Worm (Caenorhabditis elegans) whole organism, young adult: Measurements from ENCODE around the gene C09F5.1.
A peak's percentile ranks its signal among the peaks of the same experiment; 100 is the strongest.

Experiments
- B0035.1 ChIP-seq: sonication (generic microtip); optimal IDR thresholded peaks from 2 replicates; lab custom pipeline; 2016; ENCODE audit warnings: missing genetic modification characterization, mild to moderate bottlenecking, missing compliant biosample characterization, missing genotype, missing genetic modification reagents
- C06A6.2 ChIP-seq: fragments of 200-800 bp; sonication (Bioruptor generic); conservative IDR thresholded peaks from 2 replicates; pipeline ENCODE4 v1.3.6; 2022; ENCODE audit warnings: missing genetic modification characterization, missing compliant biosample characterization
- F23B12.7 ChIP-seq: sonication (generic microtip); optimal IDR thresholded peaks from 2 replicates; lab custom pipeline; 2017; ENCODE audit warnings: missing genetic modification characterization, mild to moderate bottlenecking, missing compliant biosample characterization, antibody characterized with exemption, moderate library complexity; ENCODE audit not compliant: insufficient read depth
- F57A8.1 ChIP-seq: fragments of 200-800 bp; sonication (Bioruptor generic); optimal IDR thresholded peaks from 2 replicates; lab custom pipeline; 2018; ENCODE audit warnings: mild to moderate bottlenecking, missing genetic modification characterization, moderate library complexity, missing compliant biosample characterization
- T07F8.4 ChIP-seq: sonication (generic microtip); optimal IDR thresholded peaks from 2 replicates; lab custom pipeline; 2016; ENCODE audit warnings: mild to moderate bottlenecking, missing genetic modification characterization, moderate library complexity, missing compliant biosample characterization
- Y53G8AR.9 ChIP-seq: fragments of 200-800 bp; sonication (Bioruptor generic); conservative IDR thresholded peaks from 2 replicates; pipeline ENCODE4 v1.3.6; 2022; ENCODE audit warnings: missing genetic modification reagents, missing genetic modification characterization, missing compliant biosample characterization
- Y67H2A.10 ChIP-seq: fragments of 200-800 bp; sonication (Bioruptor generic); conservative IDR thresholded peaks from 2 replicates; pipeline ENCODE4 v1.3.6; 2022; ENCODE audit warnings: missing genetic modification reagents, missing genetic modification characterization, missing compliant biosample characterization
- ccch-3 ChIP-seq: fragments of 200-800 bp; sonication (Bioruptor generic); optimal IDR thresholded peaks from 2 replicates; lab custom pipeline; 2018; ENCODE audit warnings: mild to moderate bottlenecking, missing genetic modification characterization, missing compliant biosample characterization
- cebp-2 ChIP-seq: fragments of 200-800 bp; sonication (Bioruptor generic); IDR thresholded peaks from 2 replicates; pipeline ENCODE4 v1.3.6; 2022; ENCODE audit warnings: missing genetic modification characterization, missing compliant biosample characterization
- ceh-58 ChIP-seq: fragments of 200-800 bp; sonication (Bioruptor generic); IDR thresholded peaks from 2 replicates; pipeline ENCODE4 v1.3.6; 2022; ENCODE audit warnings: missing genetic modification characterization, missing compliant biosample characterization
- dpff-1 ChIP-seq: sonication (generic microtip); optimal IDR thresholded peaks from 2 replicates; lab custom pipeline; 2017; ENCODE audit warnings: mild to moderate bottlenecking, missing genetic modification characterization, missing compliant biosample characterization
- dpl-1 ChIP-seq: fragments of 150-350 bp; optimal IDR thresholded peaks from 2 replicates; lab custom pipeline; 2014; ENCODE audit warnings: missing biosample characterization, missing genetic modification reagents, missing genetic modification characterization
- efl-1 ChIP-seq: fragments of 150-350 bp; optimal IDR thresholded peaks from 2 replicates; lab custom pipeline; 2014; ENCODE audit warnings: missing biosample characterization, missing genetic modification reagents, missing genetic modification characterization
- ets-4 ChIP-seq: fragments of 200-800 bp; sonication (Bioruptor generic); optimal IDR thresholded peaks from 2 replicates; lab custom pipeline; 2018; ENCODE audit warnings: mild to moderate bottlenecking, missing genetic modification characterization, missing compliant biosample characterization
- fkh-3 ChIP-seq: sonication (generic microtip); optimal IDR thresholded peaks from 2 replicates; lab custom pipeline; 2016; ENCODE audit warnings: mild to moderate bottlenecking, missing genetic modification characterization, missing compliant biosample characterization
- gei-17 ChIP-seq: fragments of 200-800 bp; sonication (Bioruptor generic); optimal IDR thresholded peaks from 2 replicates; lab custom pipeline; 2018; ENCODE audit warnings: mild to moderate bottlenecking, missing genetic modification characterization, missing compliant biosample characterization
- him-1 ChIP-seq: sonication (generic microtip); optimal IDR thresholded peaks from 2 replicates; lab custom pipeline; 2016; ENCODE audit warnings: missing genotype, missing genetic modification reagents, missing genetic modification characterization, missing compliant biosample characterization
- lag-1 ChIP-seq: fragments of 200-800 bp; sonication (Bioruptor generic); IDR thresholded peaks from 2 replicates; pipeline ENCODE4 v1.3.6; 2022; ENCODE audit warnings: missing genetic modification reagents, missing genetic modification characterization, missing compliant biosample characterization
- let-607 ChIP-seq, 2 experiments: fragments of 200-800 bp in 1 of 2; sonication (Bioruptor generic) in 1 of 2; sonication (generic microtip) in 1 of 2; optimal IDR thresholded peaks; 2 replicates each; lab custom pipeline; 2016 to 2018; ENCODE audit warnings: mild to moderate bottlenecking in 2 of 2, missing compliant biosample characterization in 2 of 2, missing genetic modification characterization in 2 of 2, moderate library complexity in 2 of 2, missing genotype in 1 of 2
- lin-26 ChIP-seq: fragments of 200-800 bp; sonication (Bioruptor generic); IDR thresholded peaks from 2 replicates; pipeline ENCODE4 v1.3.6; 2022; ENCODE audit warnings: missing genetic modification reagents, missing genetic modification characterization, missing compliant biosample characterization
- lin-35 ChIP-seq, 3 experiments: fragments of 150-350 bp in 2 of 3; sonication (generic microtip) in 1 of 3; optimal IDR thresholded peaks; 2 replicates each; lab custom pipeline; 2014 to 2018; ENCODE audit warnings: missing biosample characterization in 3 of 3, missing genetic modification characterization in 3 of 3, missing genetic modification reagents in 3 of 3
- lsl-1 ChIP-seq: fragments of 200-800 bp; sonication (Bioruptor generic); optimal IDR thresholded peaks from 2 replicates; lab custom pipeline; 2018; ENCODE audit warnings: mild to moderate bottlenecking, missing genetic modification characterization, moderate library complexity, missing compliant biosample characterization
- madf-8 ChIP-seq: fragments of 200-800 bp; sonication (Bioruptor generic); conservative IDR thresholded peaks from 2 replicates; pipeline ENCODE4 v1.3.6; 2022; ENCODE audit warnings: missing genetic modification reagents, missing genetic modification characterization, missing compliant biosample characterization
- mes-4 ChIP-seq: sonication (generic microtip); optimal IDR thresholded peaks from 2 replicates; lab custom pipeline; 2016; ENCODE audit warnings: missing genotype, missing genetic modification characterization, missing compliant biosample characterization
- nhr-120 ChIP-seq: fragments of 200-800 bp; sonication (Bioruptor generic); IDR thresholded peaks from 2 replicates; pipeline ENCODE4 v1.3.6; 2022; ENCODE audit warnings: missing genetic modification characterization, missing compliant biosample characterization
- nhr-80 ChIP-seq: sonication (generic microtip); optimal IDR thresholded peaks from 2 replicates; lab custom pipeline; 2016; ENCODE audit warnings: missing genetic modification characterization, missing compliant biosample characterization
- pbrm-1 ChIP-seq: fragments of 200-800 bp; sonication (Bioruptor generic); IDR thresholded peaks from 2 replicates; pipeline ENCODE4 v1.3.6; 2022; ENCODE audit warnings: missing genetic modification reagents, missing genetic modification characterization, missing compliant biosample characterization
- pha-4 ChIP-seq: fragments of 150-350 bp; sonication (generic microtip); optimal IDR thresholded peaks from 2 replicates; lab custom pipeline; 2014; ENCODE audit warnings: missing biosample characterization, missing genetic modification reagents, missing genetic modification characterization
- rcor-1 ChIP-seq: fragments of 200-800 bp; sonication (Bioruptor generic); IDR thresholded peaks from 2 replicates; pipeline ENCODE4 v1.3.6; 2022; ENCODE audit warnings: missing genetic modification reagents, missing genetic modification characterization, missing compliant biosample characterization
- rpc-1 ChIP-seq, 2 experiments: fragments of 150-350 bp in 1 of 2; sonication (generic microtip) in 1 of 2; optimal IDR thresholded peaks; 2 replicates each; lab custom pipeline; 2014 to 2018; ENCODE audit warnings: missing biosample characterization in 1 of 2, missing genetic modification characterization in 1 of 2, missing genetic modification reagents in 1 of 2, missing genotype in 1 of 2
- snpc-3.4 ChIP-seq: sonication (generic microtip); optimal IDR thresholded peaks from 2 replicates; lab custom pipeline; 2017; ENCODE audit warnings: missing genetic modification characterization, mild to moderate bottlenecking, missing compliant biosample characterization, antibody characterized with exemption, moderate library complexity, missing genotype, missing genetic modification reagents
- somi-1 ChIP-seq: fragments of 200-800 bp; sonication (Bioruptor generic); optimal IDR thresholded peaks from 2 replicates; lab custom pipeline; 2018; ENCODE audit warnings: mild to moderate bottlenecking, missing genetic modification characterization, missing compliant biosample characterization
- xnd-1 ChIP-seq: sonication (generic microtip); optimal IDR thresholded peaks from 2 replicates; lab custom pipeline; 2016; ENCODE audit warnings: missing genotype, missing genetic modification reagents, missing genetic modification characterization, missing compliant biosample characterization
- zfh-2 ChIP-seq: fragments of 200-800 bp; sonication (Bioruptor generic); conservative IDR thresholded peaks from 2 replicates; pipeline ENCODE4 v1.3.6; 2022; ENCODE audit warnings: missing genetic modification reagents, missing genetic modification characterization, missing compliant biosample characterization
- ztf-18 ChIP-seq: sonication (generic microtip); optimal IDR thresholded peaks from 2 replicates; lab custom pipeline; 2016; ENCODE audit warnings: missing genotype, mild to moderate bottlenecking, missing genetic modification characterization, missing compliant biosample characterization
- ztf-22 ChIP-seq: fragments of 200-800 bp; sonication (Bioruptor generic); optimal IDR thresholded peaks from 2 replicates; lab custom pipeline; 2018; ENCODE audit warnings: mild to moderate bottlenecking, missing genetic modification characterization, moderate library complexity, missing compliant biosample characterization
- ztf-25 ChIP-seq: fragments of 200-800 bp; sonication (Bioruptor generic); IDR thresholded peaks from 2 replicates; pipeline ENCODE4 v1.3.6; 2022; ENCODE audit warnings: missing genetic modification reagents, missing genetic modification characterization, missing compliant biosample characterization

Gene C09F5.1

ce11 chrIII:698814-699213, 40.3 kb downstream of the C09F5.1 start (continued):
- TF ChIP-seq Y53G8AR.9 (GFP tag; lab: Robert Waterston, UW) (0 out of 2 replicates have a peak, but pooled peaks have one; percentile 69), pha-4 (tag; lab: Kevin White, UChicago) (no peak), F23B12.7 (peak; percentile 2), gei-17 (GFP tag; lab: Kevin White, UChicago) (no peak), lag-1 (no peak), lin-35 (GFP tag; optimal IDR thresholded peaks at IDR 0.05; lab: Kevin White, UChicago) (no peak), ceh-58 (GFP tag; lab: Robert Waterston, UW) (0 out of 2 replicates have a peak, but pooled peaks have one; percentile 79), let-607 (tag; optimal IDR thresholded peaks at IDR 0.05; lab: Kevin White, UChicago) (peak in 1 of 2 experiments; percentile 28), somi-1 (GFP tag; lab: Kevin White, UChicago) (peak; percentile 53), snpc-3.4 (no peak), mes-4 (tag; lab: Kevin White, UChicago) (peak; percentile 67), dpff-1 (no peak), ccch-3 (no peak), rpc-1 (optimal IDR thresholded peaks at IDR 0.05; lab: Kevin White, UChicago) (peak; percentile 73), rpc-1 (tag; optimal IDR thresholded peaks at IDR 0.05; lab: Kevin White, UChicago) (peak; percentile 92), C06A6.2 (GFP tag; lab: Robert Waterston, UW) (no peak), efl-1 (no peak), ztf-18 (tag; lab: Kevin White, UChicago) (peak; percentile 78), B0035.1 (tag; lab: Kevin White, UChicago) (peak; percentile 21), nhr-80 (tag; lab: Kevin White, UChicago) (peak; percentile 54), xnd-1 (tag; lab: Kevin White, UChicago) (no peak), fkh-3 (tag; lab: Kevin White, UChicago) (no peak), ets-4 (no peak), ztf-22 (no peak), lsl-1 (peak; percentile 45), T07F8.4 (peak; percentile 82), ztf-25 (GFP tag; lab: Robert Waterston, UW) (peak; percentile 58; the same call in 1 of the 2 replicates), rcor-1 (GFP tag; lab: Robert Waterston, UW) (peak; percentile 44; the same call in 1 of the 2 replicates), cebp-2 (GFP tag; lab: Robert Waterston, UW) (no peak), madf-8 (0 out of 2 replicates have a peak, but pooled peaks have one; percentile 10), lin-26 (GFP tag; lab: Robert Waterston, UW) (peak; percentile 95), Y67H2A.10 (GFP tag; lab: Robert Waterston, UW) (no peak), dpl-1 (no peak), him-1 (tag; lab: Kevin White, UChicago) (peak; percentile 83), nhr-120 (GFP tag; lab: Robert Waterston, UW) (0 out of 2 replicates have a peak, but pooled peaks have one; percentile 22), pbrm-1 (GFP tag; lab: Robert Waterston, UW) (no peak)
- TF ChIP-seq, all 124 proteins: peak for 63

- TF ChIP-seq zfh-2 (GFP tag; lab: Robert Waterston, UW) (peak; percentile 43; the same call in 1 of the 2 replicates), F57A8.1 (GFP tag; lab: Kevin White, UChicago) (no peak)
- TF ChIP-seq, all 124 proteins: peak for 1
Observed at ce11 chrIII:710042-710441, 51.5 kb downstream of the C09F5.1 start.
